Fruit fly (Drosophila melanogaster) whole organism, embryonic: ENCODE measurements around the gene CG8960.

Experiments used
- Atf6 ChIP-seq: fragments of 200-800 bp; sonication (Bioruptor generic); IDR thresholded peaks from 2 replicates; pipeline ENCODE4 v1.3.6; 2022; ENCODE audit warnings: missing biosample characterization, missing genetic modification characterization
- BtbVII ChIP-seq: fragments of 200-800 bp; sonication (Bioruptor generic); optimal IDR thresholded peaks from 3 replicates; lab custom pipeline; 2017; ENCODE audit warnings: missing biosample characterization, mild to moderate bottlenecking, missing genetic modification characterization
- CG13775 ChIP-seq: fragments of 200-800 bp; sonication (Bioruptor generic); optimal IDR thresholded peaks from 3 replicates; lab custom pipeline; 2017; ENCODE audit warnings: missing biosample characterization, mild to moderate bottlenecking, missing genetic modification characterization
- CG17385 ChIP-seq: fragments of 200-800 bp; sonication (Bioruptor generic); optimal IDR thresholded peaks from 3 replicates; lab custom pipeline; 2018; ENCODE audit warnings: missing biosample characterization, mild to moderate bottlenecking, missing genetic modification characterization
- CG1832 ChIP-seq: fragments of 200-800 bp; sonication (Bioruptor generic); optimal IDR thresholded peaks from 2 replicates; lab custom pipeline; 2017; ENCODE audit warnings: missing biosample characterization, mild to moderate bottlenecking, missing genetic modification characterization, inconsistent platforms
- CG18599 ChIP-seq: fragments of 200-800 bp; sonication (Bioruptor generic); optimal IDR thresholded peaks from 3 replicates; lab custom pipeline; 2017; ENCODE audit warnings: missing biosample characterization, missing genetic modification characterization, mild to moderate bottlenecking, moderate library complexity, missing genetic modification reagents
- CG2116 ChIP-seq: fragments of 200-800 bp; sonication (Bioruptor generic); optimal IDR thresholded peaks from 3 replicates; lab custom pipeline; 2018; ENCODE audit warnings: missing biosample characterization, mild to moderate bottlenecking, missing genetic modification characterization
- CG2678 ChIP-seq: fragments of 200-800 bp; sonication (Bioruptor generic); optimal IDR thresholded peaks from 3 replicates; lab custom pipeline; 2019; ENCODE audit warnings: missing biosample characterization, mild to moderate bottlenecking, missing genetic modification characterization, moderate library complexity
- CG2712 ChIP-seq: fragments of 200-800 bp; optimal IDR thresholded peaks from 3 replicates; lab custom pipeline; 2019; ENCODE audit warnings: missing biosample characterization, mild to moderate bottlenecking, missing genetic modification characterization, moderate library complexity
- CG31441 ChIP-seq: fragments of 200-800 bp; sonication (Bioruptor generic); IDR thresholded peaks from 2 replicates; pipeline ENCODE4 v1.3.6; 2022; ENCODE audit warnings: missing biosample characterization, missing genetic modification characterization
- CG34422 ChIP-seq: fragments of 200-800 bp; sonication (Bioruptor generic); IDR thresholded peaks from 3 replicates; pipeline ENCODE4 v1.3.6; 2022; ENCODE audit warnings: missing biosample characterization, missing genetic modification characterization
- CG3838 ChIP-seq: fragments of 200-800 bp; sonication (Bioruptor generic); optimal IDR thresholded peaks from 3 replicates; lab custom pipeline; 2016; ENCODE audit warnings: missing biosample characterization, missing genetic modification characterization
- CG4820 ChIP-seq: fragments of 200-800 bp; sonication (Bioruptor generic); optimal IDR thresholded peaks from 3 replicates; lab custom pipeline; 2016; ENCODE audit warnings: missing biosample characterization, missing genetic modification characterization
- CG6175 ChIP-seq: fragments of 200-800 bp; sonication (Bioruptor generic); IDR thresholded peaks from 3 replicates; pipeline ENCODE4 v1.3.6; 2022; ENCODE audit warnings: missing biosample characterization, missing genetic modification characterization
- CG6272 ChIP-seq: fragments of 200-800 bp; sonication (Bioruptor generic); IDR thresholded peaks from 2 replicates; pipeline ENCODE4 v1.3.6; 2022; ENCODE audit warnings: missing biosample characterization, missing genetic modification characterization
- CG6654 ChIP-seq: fragments of 200-800 bp; sonication (Bioruptor generic); optimal IDR thresholded peaks from 2 replicates; lab custom pipeline; 2017; ENCODE audit warnings: missing biosample characterization, mild to moderate bottlenecking, missing genetic modification characterization
- CG6683 ChIP-seq: fragments of 200-800 bp; sonication (Bioruptor generic); optimal IDR thresholded peaks from 2 replicates; lab custom pipeline; 2017; ENCODE audit warnings: missing biosample characterization, mild to moderate bottlenecking, missing genetic modification characterization, missing genetic modification reagents
- CG6791 ChIP-seq: fragments of 200-800 bp; sonication (Bioruptor generic); IDR thresholded peaks from 3 replicates; pipeline ENCODE4 v1.3.6; 2022; ENCODE audit warnings: missing biosample characterization, missing genetic modification characterization; ENCODE audit not compliant: partially characterized antibody
- CG8290 ChIP-seq, 3 experiments: fragments of 200-800 bp; sonication (Bioruptor generic); optimal IDR thresholded peaks; 2 replicates each; lab custom pipeline; 2016 to 2019; ENCODE audit warnings: missing biosample characterization in 3 of 3, missing genetic modification characterization in 3 of 3, mild to moderate bottlenecking in 2 of 3, moderate library complexity in 1 of 3
- CG9609 ChIP-seq: fragments of 200-800 bp; sonication (Bioruptor generic); optimal IDR thresholded peaks from 3 replicates; lab custom pipeline; 2016; ENCODE audit warnings: missing biosample characterization, missing genetic modification characterization
- CTCF ChIP-seq: fragments of 200-800 bp; sonication (Bioruptor generic); optimal IDR thresholded peaks from 2 replicates; lab custom pipeline; 2017; ENCODE audit warnings: missing biosample characterization, mild to moderate bottlenecking, missing genetic modification characterization, moderate library complexity
- D19B ChIP-seq: fragments of 200-800 bp; sonication (Bioruptor generic); optimal IDR thresholded peaks from 2 replicates; lab custom pipeline; 2017; ENCODE audit warnings: missing biosample characterization, mild to moderate bottlenecking, missing genetic modification characterization
- Dek ChIP-seq: fragments of 200-800 bp; sonication (Bioruptor generic); optimal IDR thresholded peaks from 3 replicates; lab custom pipeline; 2019; ENCODE audit warnings: missing biosample characterization, mild to moderate bottlenecking, missing genetic modification characterization, moderate library complexity
- Gug ChIP-seq: fragments of 200-800 bp; sonication (Bioruptor generic); IDR thresholded peaks from 4 replicates; pipeline ENCODE4 v1.3.6; 2022; ENCODE audit warnings: missing biosample characterization, missing genetic modification characterization
- HmgZ ChIP-seq: fragments of 200-800 bp; sonication (Bioruptor generic); optimal IDR thresholded peaks from 2 replicates; lab custom pipeline; 2018; ENCODE audit warnings: missing biosample characterization, mild to moderate bottlenecking, missing genetic modification characterization
- Mad ChIP-seq: fragments of 200-800 bp; sonication (Bioruptor generic); optimal IDR thresholded peaks from 2 replicates; lab custom pipeline; 2016; ENCODE audit warnings: missing biosample characterization, missing genetic modification characterization
- Mes4 ChIP-seq: fragments of 200-800 bp; sonication (Bioruptor generic); optimal IDR thresholded peaks from 2 replicates; lab custom pipeline; 2016; ENCODE audit warnings: missing biosample characterization, missing genetic modification characterization
- Side ChIP-seq: fragments of 200-800 bp; sonication (Bioruptor generic); optimal IDR thresholded peaks from 2 replicates; lab custom pipeline; 2016; ENCODE audit warnings: missing biosample characterization, missing genetic modification characterization
- Six4 ChIP-seq: fragments of 200-800 bp; sonication (Bioruptor generic); optimal IDR thresholded peaks from 2 replicates; lab custom pipeline; 2016; ENCODE audit warnings: missing biosample characterization, missing genetic modification characterization
- Spps ChIP-seq: fragments of 200-800 bp; sonication (Bioruptor generic); optimal IDR thresholded peaks from 2 replicates; lab custom pipeline; 2018; ENCODE audit warnings: missing biosample characterization, mild to moderate bottlenecking, missing genetic modification characterization
- Stat92E ChIP-seq, 3 experiments: fragments of >200 bp in 2 of 3; fragments of 200-800 bp in 1 of 3; sonication (Bioruptor generic) in 1 of 3; optimal IDR thresholded peaks; 2 replicates each; lab custom pipeline; 2017 to 2019; ENCODE audit warnings: missing biosample characterization in 3 of 3, missing genetic modification characterization in 3 of 3, mild to moderate bottlenecking in 1 of 3, moderate library complexity in 1 of 3
- Tbp ChIP-seq: fragments of >200 bp; optimal IDR thresholded peaks from 2 replicates; lab custom pipeline; 2018; ENCODE audit warnings: missing biosample characterization, missing genetic modification characterization
- Vsx1 ChIP-seq: fragments of 200-800 bp; sonication (Bioruptor generic); optimal IDR thresholded peaks from 2 replicates; lab custom pipeline; 2017; ENCODE audit warnings: missing biosample characterization, mild to moderate bottlenecking, missing genetic modification characterization, missing genetic modification reagents
- Xrp1 ChIP-seq: fragments of 200-800 bp; sonication (Bioruptor generic); IDR thresholded peaks from 2 replicates; pipeline ENCODE4 v1.3.6; 2022; ENCODE audit warnings: missing biosample characterization, missing genetic modification characterization
- abd-A ChIP-seq: fragments of 200-800 bp; sonication (Bioruptor generic); optimal IDR thresholded peaks from 3 replicates; lab custom pipeline; 2019; ENCODE audit warnings: missing biosample characterization, mild to moderate bottlenecking, missing genetic modification characterization, moderate library complexity
- ara ChIP-seq: fragments of 200-800 bp; sonication (Bioruptor generic); IDR thresholded peaks from 2 replicates; pipeline ENCODE4 v1.3.6; 2022; ENCODE audit warnings: missing biosample characterization, missing genetic modification characterization
- ase ChIP-seq: fragments of 200-800 bp; sonication (Bioruptor generic); IDR thresholded peaks from 3 replicates; pipeline ENCODE4 v1.3.6; 2022; ENCODE audit warnings: missing biosample characterization, missing genetic modification characterization
- ato ChIP-seq: fragments of 200-800 bp; sonication (Bioruptor generic); IDR thresholded peaks from 2 replicates; pipeline ENCODE4 v1.3.6; 2022; ENCODE audit warnings: missing biosample characterization, missing genetic modification characterization; ENCODE audit not compliant: partially characterized antibody
- bowl ChIP-seq: fragments of 200-800 bp; sonication (Bioruptor generic); IDR thresholded peaks from 2 replicates; pipeline ENCODE4 v1.3.6; 2022; ENCODE audit warnings: missing biosample characterization, missing genetic modification characterization
- corto ChIP-seq: fragments of 200-800 bp; sonication (Bioruptor generic); optimal IDR thresholded peaks from 2 replicates; lab custom pipeline; 2016; ENCODE audit warnings: missing biosample characterization, mild to moderate bottlenecking, missing genetic modification characterization, moderate library complexity
- danr ChIP-seq: fragments of 200-800 bp; sonication (Bioruptor generic); IDR thresholded peaks from 2 replicates; pipeline ENCODE4 v1.3.6; 2022; ENCODE audit warnings: missing biosample characterization, missing genetic modification characterization
- fd102C ChIP-seq: fragments of 200-800 bp; sonication (Bioruptor generic); optimal IDR thresholded peaks from 2 replicates; lab custom pipeline; 2018; ENCODE audit warnings: missing biosample characterization, mild to moderate bottlenecking, missing genetic modification characterization, moderate library complexity
- hth ChIP-seq: fragments of >200 bp; optimal IDR thresholded peaks from 2 replicates; lab custom pipeline; 2017; ENCODE audit warnings: inconsistent platforms
- kah ChIP-seq: fragments of 200-800 bp; sonication (Bioruptor generic); optimal IDR thresholded peaks from 2 replicates; lab custom pipeline; 2018; ENCODE audit warnings: missing biosample characterization, mild to moderate bottlenecking, missing genetic modification characterization
- kay ChIP-seq: fragments of 200-800 bp; sonication (Bioruptor generic); optimal IDR thresholded peaks from 2 replicates; lab custom pipeline; 2016; ENCODE audit warnings: missing biosample characterization, missing genetic modification characterization
- lola ChIP-seq, 3 experiments: fragments of >200 bp in 2 of 3; fragments of 200-800 bp in 1 of 3; sonication (Bioruptor generic) in 1 of 3; optimal IDR thresholded peaks; 2 replicates each; lab custom pipeline; 2017 to 2019; ENCODE audit warnings: missing biosample characterization in 3 of 3, missing genetic modification characterization in 3 of 3, mild to moderate bottlenecking in 1 of 3, moderate library complexity in 1 of 3
- repo ChIP-seq: fragments of 200-800 bp; sonication (Bioruptor generic); optimal IDR thresholded peaks from 2 replicates; lab custom pipeline; 2016; ENCODE audit warnings: missing biosample characterization, missing genetic modification characterization
- sens-2 ChIP-seq: fragments of 200-800 bp; sonication (Bioruptor generic); IDR thresholded peaks from 2 replicates; pipeline ENCODE4 v1.3.6; 2022; ENCODE audit warnings: missing biosample characterization, missing genetic modification characterization
- sr ChIP-seq: fragments of 200-800 bp; sonication (Bioruptor generic); IDR thresholded peaks from 3 replicates; pipeline ENCODE4 v1.3.6; 2022; ENCODE audit warnings: missing biosample characterization, missing genetic modification characterization
- sug ChIP-seq: fragments of 200-800 bp; optimal IDR thresholded peaks from 2 replicates; lab custom pipeline; 2019; ENCODE audit warnings: missing biosample characterization, mild to moderate bottlenecking, missing genetic modification characterization, moderate library complexity
- trh ChIP-seq: fragments of 200-800 bp; sonication (Bioruptor generic); optimal IDR thresholded peaks from 2 replicates; lab custom pipeline; 2016; ENCODE audit warnings: missing biosample characterization, missing genetic modification characterization

Gene CG8960

dm6 chr3L:2164805-2165204 lies 32.0 kb upstream of the CG8960 start (continued):
- TF ChIP-seq CG2712 (tag; lab: Kevin White, UChicago) (peak; percentile 16), ato (GFP tag; lab: Robert Waterston, UW) (no peak), sens-2 (GFP tag; lab: Robert Waterston, UW) (no peak), Tbp (GFP tag; lab: Kevin White, UChicago) (no peak), sr (no peak), CTCF (GFP tag; lab: Kevin White, UChicago) (no peak), CG6791 (GFP tag; lab: Robert Waterston, UW) (no peak), Mad (GFP tag; lab: Kevin White, UChicago) (no peak), Gug (GFP tag; lab: Robert Waterston, UW) (peak; percentile 10; the same call in 1 of the 4 replicates), Atf6 (GFP tag; lab: Robert Waterston, UW) (peak; percentile 41; the same call in 1 of the 2 replicates), Spps (tag; lab: Kevin White, UChicago) (no peak), ase (GFP tag; lab: Robert Waterston, UW) (peak; percentile 51; the same call in 1 of the 3 replicates), CG18599 (GFP tag; lab: Kevin White, UChicago) (peak; percentile 28), trh (GFP tag; lab: Kevin White, UChicago) (no peak), Dek (tag; lab: Kevin White, UChicago) (no peak), CG17385 (GFP tag; lab: Kevin White, UChicago) (no peak), hth (lab: Kevin White, UChicago) (no peak), abd-A (tag; lab: Kevin White, UChicago) (no peak), ara (peak; percentile 47; the same call in 1 of the 2 replicates), Xrp1 (GFP tag; lab: Robert Waterston, UW) (peak; percentile 15; the same call in 1 of the 2 replicates), Side (GFP tag; lab: Kevin White, UChicago) (no peak), sug (tag; lab: Kevin White, UChicago) (no peak), bowl (GFP tag; lab: Robert Waterston, UW) (no peak), CG13775 (GFP tag; lab: Kevin White, UChicago) (no peak), kay (GFP tag; lab: Kevin White, UChicago) (no peak), repo (GFP tag; lab: Kevin White, UChicago) (no peak), Mes4 (GFP tag; lab: Kevin White, UChicago) (no peak), CG9609 (no peak), Six4 (GFP tag; lab: Kevin White, UChicago) (no peak), CG2116 (GFP tag; lab: Kevin White, UChicago) (no peak), Vsx1 (GFP tag; lab: Kevin White, UChicago) (no peak), Stat92E (GFP tag; optimal IDR thresholded peaks at IDR 0.05; lab: Kevin White, UChicago) (no peak), CG34422 (peak; percentile 54; the same call in 2 of the 3 replicates), CG6272 (GFP tag; lab: Robert Waterston, UW) (0 out of 2 replicates have a peak, but pooled peaks have one; percentile 33), CG6683 (no peak), corto (no peak), CG1832 (GFP tag; lab: Kevin White, UChicago) (no peak), kah (GFP tag; lab: Kevin White, UChicago) (no peak), fd102C (GFP tag; lab: Kevin White, UChicago) (no peak), lola (GFP tag; optimal IDR thresholded peaks at IDR 0.05; lab: Kevin White, UChicago) (no peak), CG31441 (GFP tag; lab: Robert Waterston, UW) (0 out of 2 replicates have a peak, but pooled peaks have one; percentile 19), CG2678 (tag; lab: Kevin White, UChicago) (peak; percentile 44), CG4820 (GFP tag; lab: Kevin White, UChicago) (no peak), CG6175 (GFP tag; lab: Robert Waterston, UW) (no peak), HmgZ (tag; lab: Kevin White, UChicago) (no peak), CG8290 (GFP tag; optimal IDR thresholded peaks at IDR 0.05; lab: Kevin White, UChicago) (no peak), CG8290 (tag; optimal IDR thresholded peaks at IDR 0.05; lab: Kevin White, UChicago) (no peak), CG6654 (GFP tag; lab: Kevin White, UChicago) (no peak), D19B (GFP tag; lab: Kevin White, UChicago) (no peak), danr (GFP tag; lab: Robert Waterston, UW) (no peak), CG3838 (no peak), BtbVII (GFP tag; lab: Kevin White, UChicago) (no peak)
